Fruit fly (Drosophila melanogaster): ENCODE data around the gene Flad1.

DNA sequence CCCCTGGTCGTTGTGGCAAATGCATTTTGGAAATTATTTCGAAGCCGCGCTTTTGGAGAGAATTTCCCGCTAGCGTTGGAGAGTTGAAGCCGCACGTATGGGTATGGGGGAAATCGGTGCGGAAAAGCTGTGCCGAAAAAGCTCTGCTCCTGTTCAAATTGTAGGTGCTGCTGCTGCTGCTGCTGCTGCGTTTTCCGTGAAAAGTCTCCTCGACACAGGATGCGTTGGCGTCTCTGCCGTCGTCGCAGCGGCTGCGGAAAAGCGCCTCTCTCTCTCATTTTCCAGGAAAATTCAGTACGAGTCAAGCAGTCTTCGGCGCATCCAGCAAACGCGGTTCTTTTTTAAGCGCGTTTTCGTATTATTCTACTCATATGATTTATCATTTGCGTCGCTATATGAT lies 13.9 kb upstream of the Flad1 start, which contains the start of gene fne:
- TF ChIP-seq Hr96 (GFP tag; optimal IDR thresholded peaks at IDR 0.05) (no peak), Crg-1 (GFP tag; optimal IDR thresholded peaks at IDR 0.05) (no peak), Mnt (GFP tag; optimal IDR thresholded peaks at IDR 0.05) (no peak), CG7101 (tag; optimal IDR thresholded peaks at IDR 0.05) (no peak), pad (GFP tag; optimal IDR thresholded peaks at IDR 0.05) (no peak), cic (GFP tag; optimal IDR thresholded peaks at IDR 0.05) (no peak), CG5204 (GFP tag; optimal IDR thresholded peaks at IDR 0.05) (no peak), CG11617 (GFP tag; optimal IDR thresholded peaks at IDR 0.05) (no peak), tj (GFP tag; optimal IDR thresholded peaks at IDR 0.05) (no peak), CG12768 (GFP tag; optimal IDR thresholded peaks at IDR 0.05) (no peak)
